Fruit fly (Drosophila melanogaster): ENCODE data around the gene endos.

endos gene

dm6 chr3L:14001658-14002523 is 29.6 kb downstream of the endos start, which contains the start of the genes Nprl3 and upSET:
Gene Nprl3, minus strand, starts transcription at chr3L:14001880.
Gene upSET, plus strand, starts transcription at chr3L:14002127.
- TF ChIP-seq OdsH (GFP tag; optimal IDR thresholded peaks at IDR 0.05): no peak
- no peak for TF ChIP-seq Sox15 (GFP tag; optimal IDR thresholded peaks at IDR 0.05)
- no peak for TF ChIP-seq CG11294 (GFP tag; IDR thresholded peaks at IDR 0.05)
- no peak for TF ChIP-seq CG15336 (GFP tag; IDR thresholded peaks at IDR 0.05)
- TF ChIP-seq CG3032 (tag; optimal IDR thresholded peaks at IDR 0.05): peak; percentile 1
- no peak for TF ChIP-seq Lpt (GFP tag; optimal IDR thresholded peaks at IDR 0.05)
- no peak for TF ChIP-seq eg (GFP tag; IDR thresholded peaks at IDR 0.05)
- TF ChIP-seq CG6854 (GFP tag; optimal IDR thresholded peaks at IDR 0.05): peak; percentile 45
- no peak for TF ChIP-seq vri (GFP tag; optimal IDR thresholded peaks at IDR 0.05)
- no peak for TF ChIP-seq CG8119 (GFP tag; IDR thresholded peaks at IDR 0.05)
- peak; percentile 56 for TF ChIP-seq fkh (GFP tag; optimal IDR thresholded peaks at IDR 0.05)
- peak; percentile 23 for TF ChIP-seq Eip78C (GFP tag)
- no peak for TF ChIP-seq Sox102F (GFP tag; optimal IDR thresholded peaks at IDR 0.05)
- TF ChIP-seq CG6163 (GFP tag; IDR thresholded peaks at IDR 0.05): 0 out of 3 replicates have a peak, but pooled peaks have one; percentile 8
- no peak for TF ChIP-seq CG8319 (GFP tag; optimal IDR thresholded peaks at IDR 0.05)

DNA sequence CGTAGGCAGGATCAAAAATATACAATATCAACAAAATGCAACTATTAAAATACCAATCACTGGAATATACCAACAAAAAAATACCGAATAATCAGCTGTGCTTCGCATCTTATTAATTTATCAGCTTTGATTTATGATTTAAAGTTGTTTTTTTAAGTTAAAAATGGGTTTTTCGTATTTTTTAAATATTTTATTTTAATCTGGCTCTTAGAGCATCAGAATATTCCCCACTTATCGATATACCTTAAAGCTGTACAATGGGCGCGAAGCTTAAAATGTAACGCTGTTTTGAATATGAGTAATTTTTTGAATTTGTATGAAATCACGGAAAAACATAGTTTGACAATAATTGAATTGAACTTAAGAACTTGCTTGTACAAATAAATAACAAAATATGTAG is 32.3 kb downstream of the endos start, which contains the start of gene CG17359:
Gene CG17359, minus strand, starts transcription at position 48 of the 400 bp plus-strand sequence.
- TF ChIP-seq CG6792 (GFP tag; optimal IDR thresholded peaks at IDR 0.05) (no peak), dac (GFP tag; optimal IDR thresholded peaks at IDR 0.05) (no peak), CG4318 (GFP tag; optimal IDR thresholded peaks at IDR 0.05) (no peak), svp (GFP tag) (no peak), CG10631 (GFP tag; optimal IDR thresholded peaks at IDR 0.05) (no peak), cyc (GFP tag; optimal IDR thresholded peaks at IDR 0.05) (no peak)

DNA sequence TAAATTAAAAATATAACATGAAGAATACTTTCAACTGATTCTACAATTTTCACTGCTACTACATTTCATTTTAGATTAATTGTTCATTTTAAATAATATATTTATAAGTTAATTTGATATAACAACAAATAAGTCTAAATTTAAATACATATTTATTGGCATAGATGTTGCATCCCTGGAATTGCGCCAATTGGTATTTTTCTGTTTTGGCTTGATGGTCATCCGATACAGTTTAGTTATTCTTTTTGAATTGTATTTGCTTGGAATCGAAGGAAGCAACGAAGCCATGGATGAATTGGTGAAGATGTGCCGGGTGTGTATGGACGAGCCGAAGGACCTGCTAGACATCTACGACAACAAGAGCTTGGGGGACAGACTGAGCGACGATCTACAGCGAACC is 34.5 kb downstream of the endos start, which contains the start of gene CG17361:
Gene CG17361, plus strand, starts transcription at position 200 of the 400 bp plus-strand sequence.
- TF ChIP-seq CG10631 (GFP tag; optimal IDR thresholded peaks at IDR 0.05) (no peak), CG3032 (tag; optimal IDR thresholded peaks at IDR 0.05) (peak; percentile 21)

DNA sequence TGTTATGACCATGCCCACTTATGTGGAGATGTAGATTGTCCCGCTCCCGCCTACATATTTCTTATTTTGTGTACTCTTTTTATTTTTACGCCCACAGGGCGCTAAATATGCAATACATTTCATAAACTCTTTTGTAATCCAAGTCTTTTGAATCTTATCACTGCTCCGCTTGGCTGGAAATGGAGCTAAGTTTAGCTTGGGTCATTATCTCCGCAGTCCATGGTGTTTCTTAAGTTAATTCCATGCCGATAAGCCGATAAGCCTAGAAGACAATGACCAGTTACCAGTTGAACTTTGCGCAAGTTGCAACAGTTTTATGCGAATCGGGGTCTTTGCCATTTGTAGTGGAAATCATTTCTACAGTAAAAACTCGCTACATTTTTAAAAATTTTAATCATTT is 35.1 kb downstream of the endos start:
- no peak for TF ChIP-seq Ets21C (GFP tag; optimal IDR thresholded peaks at IDR 0.05)
- no peak for TF ChIP-seq CG10631 (GFP tag; optimal IDR thresholded peaks at IDR 0.05)
- peak; percentile 46 for TF ChIP-seq Eip78C (GFP tag)
- no peak for TF ChIP-seq CG6163 (GFP tag; IDR thresholded peaks at IDR 0.05)
- TF ChIP-seq spab (GFP tag; optimal IDR thresholded peaks at IDR 0.05): no peak

dm6 chr3L:13993742-13994719 is 37.5 kb downstream of the endos start, which contains the start of gene CtsK1:
Gene CtsK1, plus strand, starts transcription at chr3L:13994231.
- peak; percentile 66 for TF ChIP-seq Met (GFP tag; optimal IDR thresholded peaks at IDR 0.05)
- no peak for TF ChIP-seq vri (GFP tag; optimal IDR thresholded peaks at IDR 0.05)
- TF ChIP-seq CG11294 (GFP tag; IDR thresholded peaks at IDR 0.05): peak; percentile 70
- TF ChIP-seq Eip75B (GFP tag; optimal IDR thresholded peaks at IDR 0.05): peak; percentile 60
- TF ChIP-seq CG8319 (GFP tag; optimal IDR thresholded peaks at IDR 0.05): no peak
- peak; percentile 68 for TF ChIP-seq Gug (GFP tag; IDR thresholded peaks at IDR 0.05)
- TF ChIP-seq topi (GFP tag; optimal IDR thresholded peaks at IDR 0.05): peak; percentile 31
- no peak for TF ChIP-seq Blimp-1 (GFP tag; optimal IDR thresholded peaks at IDR 0.05)
- TF ChIP-seq Eip78C (GFP tag): peak; percentile 70
- TF ChIP-seq ss (GFP tag; optimal IDR thresholded peaks at IDR 0.05): peak in 1 of 2 experiments; percentile 20
- TF ChIP-seq spab (GFP tag; optimal IDR thresholded peaks at IDR 0.05): peak; percentile 10
- no peak for TF ChIP-seq Sox102F (GFP tag; optimal IDR thresholded peaks at IDR 0.05)
- peak; percentile 6 for TF ChIP-seq cyc (GFP tag; optimal IDR thresholded peaks at IDR 0.05)
- peak; percentile 61 for TF ChIP-seq pdm3 (GFP tag; optimal IDR thresholded peaks at IDR 0.05)
- peak; percentile 48 for TF ChIP-seq lz (GFP tag; optimal IDR thresholded peaks at IDR 0.05)
- peak; percentile 44 for TF ChIP-seq CG8632 (GFP tag; optimal IDR thresholded peaks at IDR 0.05)
- TF ChIP-seq CG6808 (GFP tag; optimal IDR thresholded peaks at IDR 0.05): peak; percentile 46
- no peak for TF ChIP-seq CG7368 (GFP tag; optimal IDR thresholded peaks at IDR 0.05)
- TF ChIP-seq OdsH (GFP tag; optimal IDR thresholded peaks at IDR 0.05): peak; percentile 50
- TF ChIP-seq CG6276 (GFP tag; optimal IDR thresholded peaks at IDR 0.05): no peak
- TF ChIP-seq Hr38 (GFP tag; optimal IDR thresholded peaks at IDR 0.05): no peak
- no peak for TF ChIP-seq CG6854 (GFP tag; optimal IDR thresholded peaks at IDR 0.05)
- TF ChIP-seq Ets96B (tag; optimal IDR thresholded peaks at IDR 0.05): peak; percentile 44
- TF ChIP-seq CG32006 (GFP tag; optimal IDR thresholded peaks at IDR 0.05): peak; percentile 56

Measured in whole organism, prepupa.